Worm (Caenorhabditis elegans): ENCODE measurements around the gene glb-20.

DNA sequence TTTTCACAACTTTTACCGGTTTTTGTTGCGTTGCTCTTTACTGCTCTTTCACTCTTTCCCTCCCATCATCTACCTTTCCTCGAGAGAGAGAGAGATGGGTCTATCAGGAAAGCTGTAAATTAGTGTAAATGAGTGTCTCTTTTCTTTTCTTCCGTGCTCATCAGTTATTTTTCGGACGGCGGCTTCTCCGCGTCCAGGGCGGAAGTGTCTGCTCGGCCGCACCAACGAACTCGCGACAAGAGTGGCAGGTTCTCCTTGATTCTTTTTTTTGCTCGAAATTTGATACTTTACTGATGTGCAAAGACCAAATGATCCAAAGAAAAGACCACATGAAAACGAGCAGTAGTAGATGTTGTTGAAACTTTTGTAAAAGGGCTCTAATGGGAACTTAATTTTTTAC is 2.7 kb upstream of the glb-20 start:
- TF ChIP-seq him-1 (tag; optimal IDR thresholded peaks at IDR 0.05) (no peak), W03F9.2 (tag; optimal IDR thresholded peaks at IDR 0.05) (no peak)
